Fruit fly (Drosophila melanogaster) Kc167 (cell line): Measurements from ENCODE around the gene CG12024.

Experiments
- insv ChIP-seq: fragments of >200 bp; optimal IDR thresholded peaks from 3 replicates; lab custom pipeline; 2018; ENCODE audit warnings: missing external identifiers
- psq ChIP-seq: fragments of >200 bp; optimal IDR thresholded peaks from 2 replicates; lab custom pipeline; 2017; ENCODE audit warnings: missing external identifiers
- ttk ChIP-seq: sonication (Bioruptor generic); optimal IDR thresholded peaks from 2 replicates; lab custom pipeline; 2017; ENCODE audit warnings: missing external identifiers

dm6 chr3L:1880692-1881091 lies 23.7 kb downstream of the CG12024 start:
- TF ChIP-seq psq (lab: Kevin White, UChicago) (no peak), ttk (no peak), insv (lab: Kevin White, UChicago) (no peak)
